Worm (Caenorhabditis elegans): ENCODE data around the gene ugt-44.

ugt-44 gene

DNA sequence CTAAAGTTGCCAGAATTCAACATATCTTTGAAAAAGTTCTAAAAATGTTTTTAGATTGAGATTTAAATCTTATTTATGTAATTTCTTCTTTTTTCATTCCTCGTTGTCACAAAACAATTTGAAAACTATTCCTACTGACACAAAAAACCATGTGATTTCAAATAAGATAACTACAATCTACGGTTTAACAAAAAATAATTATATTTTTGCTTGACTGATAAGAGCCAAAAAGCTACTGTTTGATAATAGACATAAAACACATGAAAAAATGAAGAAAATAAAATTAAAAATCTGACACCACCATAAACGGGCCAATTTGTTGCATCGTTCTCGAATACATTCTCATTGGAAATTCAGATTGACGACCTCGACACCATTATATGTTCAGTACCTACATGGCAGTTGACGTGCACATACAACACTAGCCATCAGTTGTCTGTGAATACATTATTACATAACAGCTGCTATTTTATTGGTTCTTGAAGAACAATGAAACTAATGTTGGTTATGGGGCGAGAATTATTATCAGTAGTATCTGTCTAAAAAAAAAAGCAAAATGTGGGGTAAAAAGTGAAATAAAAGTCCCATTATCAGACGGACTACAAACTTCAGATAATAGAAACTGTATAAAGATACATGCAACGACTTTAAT, 5.4 kb upstream of the ugt-44 start, which contains the start of gene ugt-43:
Gene ugt-43 (plus strand): TSS at position 602 of the 652 bp plus-strand sequence.
- TF ChIP-seq ceh-16 (tag; optimal IDR thresholded peaks at IDR 0.05), result no peak
- no peak for TF ChIP-seq mdl-1 (tag; optimal IDR thresholded peaks at IDR 0.05)
- TF ChIP-seq zag-1 (tag; optimal IDR thresholded peaks at IDR 0.05), result no peak
- TF ChIP-seq unc-55 (GFP tag; optimal IDR thresholded peaks at IDR 0.05), result no peak
- no peak for TF ChIP-seq nhr-23 (tag; optimal IDR thresholded peaks at IDR 0.05)
- no peak for TF ChIP-seq ama-1 (optimal IDR thresholded peaks at IDR 0.05)
- TF ChIP-seq ceh-82 (tag; optimal IDR thresholded peaks at IDR 0.05), result no peak
- TF ChIP-seq nhr-129 (tag; optimal IDR thresholded peaks at IDR 0.05), result no peak
- no peak for TF ChIP-seq F13H6.1 (tag; optimal IDR thresholded peaks at IDR 0.05)
- TF ChIP-seq nhr-10 (tag; optimal IDR thresholded peaks at IDR 0.05), result no peak
- TF ChIP-seq skn-1 (tag; optimal IDR thresholded peaks at IDR 0.05), result no peak
- TF ChIP-seq sem-4 (tag; optimal IDR thresholded peaks at IDR 0.05), result no peak
- TF ChIP-seq aly-2 (tag; optimal IDR thresholded peaks at IDR 0.05), result no peak
- TF ChIP-seq crh-2 (tag; optimal IDR thresholded peaks at IDR 0.05), result no peak
- TF ChIP-seq sma-3 (GFP tag; optimal IDR thresholded peaks at IDR 0.05), result no peak
- no peak for TF ChIP-seq nhr-6 (tag; optimal IDR thresholded peaks at IDR 0.05)

DNA sequence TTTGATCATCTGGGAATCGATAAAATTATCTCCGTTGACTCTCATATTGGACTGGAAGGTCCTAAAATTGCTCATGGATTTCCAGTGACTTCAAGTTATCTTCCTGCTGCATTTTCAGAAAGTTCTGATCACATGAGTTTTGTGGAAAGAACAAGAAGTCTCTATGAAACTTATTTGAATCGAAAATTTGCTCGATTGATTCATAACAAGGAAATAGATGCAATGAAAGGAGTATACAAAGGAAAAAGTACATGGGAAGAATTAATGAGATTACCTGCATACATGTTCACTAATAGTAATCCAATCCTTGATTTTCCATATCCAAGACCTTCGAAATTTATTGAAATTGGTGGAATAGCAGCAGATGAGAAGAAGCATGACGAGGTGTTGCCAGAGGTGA, 3.8 kb upstream of the ugt-44 start:
- TF ChIP-seq R02D3.7 (tag; optimal IDR thresholded peaks at IDR 0.05) (no peak), nhr-237 (tag; optimal IDR thresholded peaks at IDR 0.05) (no peak), unc-55 (GFP tag; optimal IDR thresholded peaks at IDR 0.05) (no peak)

DNA sequence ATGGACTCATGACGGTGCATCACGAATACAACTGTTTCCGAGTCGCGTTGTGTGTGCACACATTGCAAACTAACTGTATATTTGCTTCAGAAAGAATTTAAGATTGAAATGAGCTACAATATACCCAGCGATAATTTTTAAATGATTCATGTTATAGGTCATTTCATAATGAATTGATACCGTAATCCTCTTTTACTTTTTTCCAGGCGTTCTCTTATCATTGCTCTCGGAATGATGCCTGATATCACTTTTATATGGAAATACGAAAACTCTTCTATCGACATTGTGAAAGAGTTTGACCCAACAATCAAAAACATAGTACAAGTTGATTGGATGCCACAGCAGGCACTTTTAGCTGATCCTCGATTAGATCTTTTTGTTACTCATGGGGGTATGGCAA, 3.1 kb upstream of the ugt-44 start:
- TF ChIP-seq nhr-129 (tag; optimal IDR thresholded peaks at IDR 0.05) (no peak), fos-1 (tag; optimal IDR thresholded peaks at IDR 0.05) (peak; percentile 91), gmeb-1 (tag; optimal IDR thresholded peaks at IDR 0.05) (no peak), sma-9 (GFP tag; optimal IDR thresholded peaks at IDR 0.05) (peak; percentile 59), sma-9 (tag; optimal IDR thresholded peaks at IDR 0.05) (no peak)

DNA sequence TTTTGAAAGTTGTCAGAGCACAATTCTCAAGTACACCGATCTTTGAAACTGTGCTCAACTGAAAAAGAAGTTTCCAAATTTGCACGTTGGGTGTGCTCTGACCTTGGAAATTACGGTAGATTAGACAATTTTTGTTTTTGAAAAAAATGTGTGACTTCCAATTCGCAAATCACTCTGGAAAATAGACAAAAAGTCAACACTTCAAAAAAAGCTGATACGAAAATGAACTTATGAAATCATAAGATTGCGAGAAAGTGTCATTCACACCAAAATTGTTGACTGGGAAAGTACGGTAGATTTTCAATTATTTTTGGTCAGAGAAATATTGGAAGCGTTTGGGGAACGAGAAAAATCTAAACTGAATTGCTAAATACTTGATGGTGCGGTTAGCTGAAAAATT, 2.2 kb upstream of the ugt-44 start:
- TF ChIP-seq F13H6.1 (tag; optimal IDR thresholded peaks at IDR 0.05) (no peak), nhr-23 (tag; optimal IDR thresholded peaks at IDR 0.05) (no peak), ztf-11 (tag; optimal IDR thresholded peaks at IDR 0.05) (no peak), sma-9 (GFP tag; optimal IDR thresholded peaks at IDR 0.05) (no peak), sma-9 (tag; optimal IDR thresholded peaks at IDR 0.05) (no peak), egl-27 (tag; optimal IDR thresholded peaks at IDR 0.05) (no peak)

DNA sequence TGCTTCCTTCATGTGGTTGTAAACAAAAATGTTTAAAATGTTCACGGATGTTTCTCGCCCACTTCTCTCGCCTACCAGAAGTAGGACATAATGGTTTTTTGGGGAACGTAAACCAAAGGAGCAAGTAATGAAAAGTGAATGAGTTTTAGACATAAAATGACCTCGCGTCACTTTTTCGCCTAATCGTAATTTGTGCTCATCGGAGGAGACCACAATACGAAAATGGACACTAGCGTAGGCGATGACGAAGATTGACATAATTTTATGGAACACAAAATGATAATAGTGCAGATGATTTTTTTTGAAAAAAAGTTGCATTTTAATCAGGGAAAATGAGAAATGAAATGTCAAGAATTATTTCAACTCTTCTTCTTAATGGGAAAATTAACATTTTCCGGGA, 879 bp upstream of the ugt-44 start:
- TF ChIP-seq mbf-1 (tag; optimal IDR thresholded peaks at IDR 0.05) (no peak), fos-1 (tag; optimal IDR thresholded peaks at IDR 0.05) (peak; percentile 58), sma-9 (GFP tag; optimal IDR thresholded peaks at IDR 0.05) (no peak), sma-9 (tag; optimal IDR thresholded peaks at IDR 0.05) (no peak), snpc-4 (tag; optimal IDR thresholded peaks at IDR 0.05) (no peak), lin-11 (tag; optimal IDR thresholded peaks at IDR 0.05) (no peak), unc-62 (GFP tag; optimal IDR thresholded peaks at IDR 0.05) (no peak)

DNA sequence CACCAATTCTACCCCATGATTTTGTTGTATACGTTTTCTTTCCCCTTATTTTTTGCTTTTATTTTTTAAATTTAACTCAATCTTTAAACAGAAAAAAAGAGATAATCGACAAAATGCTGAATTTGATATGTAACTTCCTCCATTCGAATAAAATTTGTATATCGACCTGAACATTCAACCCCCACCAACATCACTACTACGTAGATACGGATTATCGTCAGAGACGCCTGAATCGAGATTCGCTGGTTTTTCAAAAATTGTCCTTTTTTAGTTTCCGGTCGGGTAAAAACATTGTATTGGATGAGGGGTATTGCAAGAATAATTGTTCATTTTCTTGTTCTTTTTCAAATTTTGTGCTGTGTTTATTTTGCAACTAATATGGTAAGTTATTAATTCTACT, 2.9 kb downstream of the ugt-44 start, which contains the start of gene bgnt-1.1:
Gene bgnt-1.1 (plus strand): TSS at position 301 of the 400 bp plus-strand sequence.
- no peak for TF ChIP-seq elt-3 (tag; optimal IDR thresholded peaks at IDR 0.05)
- TF ChIP-seq Y55F3AM.14 (GFP tag; optimal IDR thresholded peaks at IDR 0.05), result no peak
- no peak for TF ChIP-seq nhr-129 (tag; optimal IDR thresholded peaks at IDR 0.05)
- no peak for TF ChIP-seq ztf-1 (GFP tag; conservative IDR thresholded peaks at IDR 0.05)
- no peak for TF ChIP-seq nhr-10 (tag; optimal IDR thresholded peaks at IDR 0.05)
- TF ChIP-seq peb-1 (tag; optimal IDR thresholded peaks at IDR 0.05), result no peak
- TF ChIP-seq snpc-4 (tag; optimal IDR thresholded peaks at IDR 0.05), result no peak
- TF ChIP-seq R02D3.7 (tag; optimal IDR thresholded peaks at IDR 0.05), result no peak
- TF ChIP-seq nhr-237 (tag; optimal IDR thresholded peaks at IDR 0.05), result no peak
- TF ChIP-seq alr-1 (tag; optimal IDR thresholded peaks at IDR 0.05), result no peak
- no peak for TF ChIP-seq lsy-2 (tag; optimal IDR thresholded peaks at IDR 0.05)
- TF ChIP-seq lin-11 (tag; optimal IDR thresholded peaks at IDR 0.05), result no peak
- TF ChIP-seq ztf-11 (tag; optimal IDR thresholded peaks at IDR 0.05), result no peak
- no peak for TF ChIP-seq blmp-1 (tag; optimal IDR thresholded peaks at IDR 0.05; ENCODE audit: insufficient read depth)
- no peak for TF ChIP-seq sma-3 (GFP tag; optimal IDR thresholded peaks at IDR 0.05)
- no peak for TF ChIP-seq ama-1 (optimal IDR thresholded peaks at IDR 0.05)
- TF ChIP-seq C34F6.9 (tag; optimal IDR thresholded peaks at IDR 0.05), result no peak
- no peak for TF ChIP-seq lin-39 (tag; optimal IDR thresholded peaks at IDR 0.05)
- no peak for TF ChIP-seq nhr-25 (tag; optimal IDR thresholded peaks at IDR 0.05)
- no peak for TF ChIP-seq lin-13 (GFP tag; optimal IDR thresholded peaks at IDR 0.05)

Data from whole organism, L2 larva.